Worm (Caenorhabditis elegans) whole organism, L4 larva: ENCODE data around the gene nfyb-1.

Experiments
- R02D3.7 ChIP-seq: fragments of 150-350 bp; sonication (generic microtip); optimal IDR thresholded peaks from 3 replicates; lab custom pipeline; 2014; ENCODE audit warnings: missing biosample characterization, missing genetic modification characterization
- ces-1 ChIP-seq: fragments of 150-350 bp; sonication (generic microtip); optimal IDR thresholded peaks from 4 replicates; lab custom pipeline; 2014; ENCODE audit warnings: missing biosample characterization, missing genetic modification reagents, missing genetic modification characterization
- fkh-10 ChIP-seq: fragments of 150-350 bp; optimal IDR thresholded peaks from 2 replicates; lab custom pipeline; 2014; ENCODE audit warnings: missing biosample characterization, missing genetic modification reagents, missing genetic modification characterization
- lin-38 ChIP-seq: fragments of 200-800 bp; sonication (Bioruptor generic); IDR thresholded peaks from 2 replicates; pipeline ENCODE4 v1.3.6; 2022; ENCODE audit warnings: missing genetic modification reagents, missing genetic modification characterization, missing compliant biosample characterization
- mdl-1 ChIP-seq, 2 experiments: fragments of 150-350 bp in 1 of 2; sonication (generic microtip) in 1 of 2; optimal IDR thresholded peaks; 2 replicates each; lab custom pipeline; 2014 to 2017; ENCODE audit warnings: missing biosample characterization in 2 of 2, missing genetic modification characterization in 2 of 2
- mep-1 ChIP-seq: fragments of 150-350 bp; sonication (generic microtip); optimal IDR thresholded peaks from 3 replicates; lab custom pipeline; 2014; ENCODE audit warnings: missing biosample characterization, missing genetic modification characterization
- mxl-3 ChIP-seq: fragments of 200-800 bp; sonication (Bioruptor generic); optimal IDR thresholded peaks from 2 replicates; lab custom pipeline; 2018; ENCODE audit warnings: mild to moderate bottlenecking, missing genetic modification characterization, missing compliant biosample characterization
- nhr-6 ChIP-seq: fragments of 150-350 bp; optimal IDR thresholded peaks from 2 replicates; lab custom pipeline; 2014; ENCODE audit warnings: missing biosample characterization, missing genetic modification characterization
- nhr-77 ChIP-seq: fragments of 150-350 bp; optimal IDR thresholded peaks from 2 replicates; lab custom pipeline; 2014; ENCODE audit warnings: missing biosample characterization, missing genetic modification characterization
- skn-1 ChIP-seq: fragments of 150-350 bp; optimal IDR thresholded peaks from 2 replicates; lab custom pipeline; 2014; ENCODE audit warnings: missing biosample characterization, missing genetic modification characterization
- unc-39 ChIP-seq: sonication (generic microtip); optimal IDR thresholded peaks from 2 replicates; lab custom pipeline; 2017; ENCODE audit warnings: missing biosample characterization, missing genetic modification characterization
- unc-62 ChIP-seq, 3 experiments: fragments of 150-350 bp in 1 of 3; sonication (generic microtip); optimal IDR thresholded peaks in 2 of 3; peaks in 1 of 3; 1 replicate in 1 of 3; 2 replicates in 2 of 3; lab custom pipeline; 2014 to 2017; ENCODE audit warnings: missing biosample characterization in 3 of 3, missing genetic modification characterization in 3 of 3, missing genetic modification reagents in 3 of 3, missing genotype in 1 of 3
- zag-1 ChIP-seq: fragments of 150-350 bp; optimal IDR thresholded peaks from 2 replicates; lab custom pipeline; 2014; ENCODE audit warnings: missing biosample characterization, missing genetic modification characterization
- ztf-11 ChIP-seq: fragments of 150-350 bp; optimal IDR thresholded peaks from 2 replicates; lab custom pipeline; 2014; ENCODE audit warnings: missing biosample characterization, missing genetic modification characterization

- no peak for TF ChIP-seq fkh-10 (GFP tag; lab: Kevin White, UChicago)
- TF ChIP-seq R02D3.7 (tag; lab: Kevin White, UChicago), result no peak
- no peak for TF ChIP-seq nhr-6 (tag; lab: Kevin White, UChicago)
- TF ChIP-seq mdl-1 (tag; optimal IDR thresholded peaks at IDR 0.05; lab: Kevin White, UChicago), result no peak
- TF ChIP-seq mxl-3, result no peak
- no peak for TF ChIP-seq mep-1 (tag; lab: Kevin White, UChicago)
- TF ChIP-seq zag-1, result no peak
- no peak for TF ChIP-seq ztf-11
- no peak for TF ChIP-seq skn-1 (tag; lab: Kevin White, UChicago)
- TF ChIP-seq unc-62 (GFP tag; optimal IDR thresholded peaks at IDR 0.05 in 1 of 2; lab: Kevin White, UChicago), result no peak
- no peak for TF ChIP-seq unc-62 (tag; optimal IDR thresholded peaks at IDR 0.05; lab: Kevin White, UChicago)
- no peak for TF ChIP-seq unc-39 (tag; lab: Kevin White, UChicago)
- TF ChIP-seq lin-38, result no peak
- no peak for TF ChIP-seq ces-1
- TF ChIP-seq nhr-77 (tag; lab: Kevin White, UChicago), result no peak
Measured at ce11 chrII:457790-458189, 9.4 kb downstream of the nfyb-1 start, which contains the start of gene gvd-1.
